Worm (Caenorhabditis elegans): Measurements from ENCODE around the gene sri-4.

sri-4 gene

DNA sequence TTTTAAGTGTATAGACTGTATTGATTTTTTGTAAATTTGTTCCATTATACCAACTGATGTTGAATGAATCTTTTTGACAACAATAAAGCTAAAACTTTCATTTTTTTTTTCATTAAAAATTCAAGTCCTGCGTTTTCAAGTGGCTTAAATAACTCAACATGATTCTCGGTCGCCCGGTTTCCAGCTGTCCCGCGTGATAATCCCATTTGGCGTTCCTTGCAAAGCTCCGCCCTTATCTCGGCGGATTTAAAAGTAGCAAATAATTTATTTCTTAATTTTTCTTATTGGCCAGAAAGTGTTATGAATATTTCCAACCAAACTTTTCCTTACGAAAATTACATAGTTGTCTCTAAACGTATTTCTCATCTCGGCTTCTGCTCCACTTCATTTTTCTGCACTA is 8.0 kb downstream of the sri-4 start, which contains the start of gene str-20:
str-20 (plus strand) TSS at position 301 of the 400 bp plus-strand sequence.
- no peak for TF ChIP-seq elt-4 (tag; optimal IDR thresholded peaks at IDR 0.05)
- TF ChIP-seq hlh-8 (tag; optimal IDR thresholded peaks at IDR 0.05): no peak
- no peak for TF ChIP-seq F13H6.1 (tag; optimal IDR thresholded peaks at IDR 0.05)
- no peak for TF ChIP-seq ceh-45 (GFP tag; IDR thresholded peaks at IDR 0.05)
- no peak for TF ChIP-seq nhr-232 (tag; optimal IDR thresholded peaks at IDR 0.05)
- no peak for TF ChIP-seq ztf-16 (tag; optimal IDR thresholded peaks at IDR 0.05)
- TF ChIP-seq hlh-30 (tag; optimal IDR thresholded peaks at IDR 0.05; ENCODE audit: insufficient read depth): no peak
- TF ChIP-seq Y22D7AL.16 (tag; optimal IDR thresholded peaks at IDR 0.05): no peak
- TF ChIP-seq ama-1 (optimal IDR thresholded peaks at IDR 0.05): no peak
- no peak for TF ChIP-seq lin-11 (tag; optimal IDR thresholded peaks at IDR 0.05)
- no peak for TF ChIP-seq pat-9 (tag; optimal IDR thresholded peaks at IDR 0.05)
- no peak for TF ChIP-seq ceh-48 (tag; optimal IDR thresholded peaks at IDR 0.05)
- no peak for TF ChIP-seq ceh-30 (tag; optimal IDR thresholded peaks at IDR 0.05)
- no peak for TF ChIP-seq lim-6 (tag; optimal IDR thresholded peaks at IDR 0.05)
- no peak for TF ChIP-seq sox-2 (GFP tag; IDR thresholded peaks at IDR 0.05)
- no peak for TF ChIP-seq dve-1 (tag; optimal IDR thresholded peaks at IDR 0.05)
- no peak for TF ChIP-seq pros-1 (tag; optimal IDR thresholded peaks at IDR 0.05)
- TF ChIP-seq ceh-6 (GFP tag; optimal IDR thresholded peaks at IDR 0.05): no peak

DNA sequence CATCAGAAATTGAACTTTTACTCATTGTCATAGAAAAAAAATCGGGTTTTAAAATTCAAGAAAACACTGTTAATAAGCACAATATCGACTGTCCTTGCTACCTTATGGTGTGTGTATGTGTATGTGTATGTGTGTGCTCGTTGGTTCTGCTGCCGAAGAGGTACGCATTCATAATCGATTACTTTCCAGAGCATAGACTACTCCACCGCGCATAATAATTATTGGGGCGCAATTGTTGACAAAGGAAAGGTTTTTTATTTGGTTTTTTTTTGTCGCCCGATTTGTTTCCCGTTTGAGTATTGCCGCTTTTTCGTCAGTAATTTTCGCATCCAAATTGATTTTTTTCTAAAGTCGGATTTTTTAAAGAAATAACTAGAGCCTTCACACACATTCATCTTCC is 13.1 kb downstream of the sri-4 start, which contains the start of gene C05E4.15:
C05E4.15 (minus strand) TSS at position 101 of the 400 bp plus-strand sequence.
- TF ChIP-seq dmd-4 (tag; optimal IDR thresholded peaks at IDR 0.05; ENCODE audit: borderline replicate concordance) (no peak), unc-86 (tag; optimal IDR thresholded peaks at IDR 0.05) (no peak), C38D4.7 (GFP tag; optimal IDR thresholded peaks at IDR 0.05) (no peak), gmeb-2 (tag; optimal IDR thresholded peaks at IDR 0.05) (no peak), pqm-1 (tag; optimal IDR thresholded peaks at IDR 0.05) (no peak), C08G9.2 (tag; optimal IDR thresholded peaks at IDR 0.05) (no peak), ceh-22 (tag; optimal IDR thresholded peaks at IDR 0.05) (no peak), ceh-6 (GFP tag; optimal IDR thresholded peaks at IDR 0.05) (no peak), madf-2 (tag; optimal IDR thresholded peaks at IDR 0.05) (no peak)

DNA sequence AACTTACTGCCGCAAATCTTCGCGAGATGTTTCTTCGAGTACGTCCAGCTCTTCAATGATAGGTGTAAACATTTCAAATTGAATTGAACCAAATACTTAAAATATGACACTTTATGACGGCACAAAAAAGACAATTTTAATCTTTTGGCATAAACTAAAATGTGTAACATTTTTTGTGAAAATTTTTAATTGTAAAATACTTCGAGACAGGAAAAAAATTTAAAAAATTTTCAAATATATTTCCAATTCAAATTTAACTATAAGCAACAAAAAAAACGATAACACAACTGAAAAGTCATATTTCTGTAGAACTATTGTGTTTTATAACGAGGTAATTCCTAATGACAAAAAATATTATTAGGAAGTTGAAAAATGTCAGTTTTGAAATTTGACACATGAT is 13.7 kb downstream of the sri-4 start, which contains the start of gene C05E4.12:
C05E4.12 (minus strand) TSS at position 101 of the 400 bp plus-strand sequence.
- TF ChIP-seq hlh-8 (tag; optimal IDR thresholded peaks at IDR 0.05) (no peak), lim-6 (tag; optimal IDR thresholded peaks at IDR 0.05) (no peak), npax-4 (tag; optimal IDR thresholded peaks at IDR 0.05) (no peak), pha-2 (tag; optimal IDR thresholded peaks at IDR 0.05) (no peak), nfya-1 (tag; optimal IDR thresholded peaks at IDR 0.05) (no peak), unc-86 (tag; optimal IDR thresholded peaks at IDR 0.05) (no peak), ztf-16 (tag; optimal IDR thresholded peaks at IDR 0.05) (no peak), unc-3 (GFP tag; conservative IDR thresholded peaks at IDR 0.05) (no peak), unc-3 (tag; optimal IDR thresholded peaks at IDR 0.05) (no peak), rnt-1 (tag; optimal IDR thresholded peaks at IDR 0.05) (no peak), fkh-6 (tag; optimal IDR thresholded peaks at IDR 0.05) (no peak), pat-9 (tag; optimal IDR thresholded peaks at IDR 0.05) (no peak), mec-3 (tag; optimal IDR thresholded peaks at IDR 0.05; ENCODE audit: borderline replicate concordance) (no peak), ceh-14 (tag; optimal IDR thresholded peaks at IDR 0.05) (no peak)

DNA sequence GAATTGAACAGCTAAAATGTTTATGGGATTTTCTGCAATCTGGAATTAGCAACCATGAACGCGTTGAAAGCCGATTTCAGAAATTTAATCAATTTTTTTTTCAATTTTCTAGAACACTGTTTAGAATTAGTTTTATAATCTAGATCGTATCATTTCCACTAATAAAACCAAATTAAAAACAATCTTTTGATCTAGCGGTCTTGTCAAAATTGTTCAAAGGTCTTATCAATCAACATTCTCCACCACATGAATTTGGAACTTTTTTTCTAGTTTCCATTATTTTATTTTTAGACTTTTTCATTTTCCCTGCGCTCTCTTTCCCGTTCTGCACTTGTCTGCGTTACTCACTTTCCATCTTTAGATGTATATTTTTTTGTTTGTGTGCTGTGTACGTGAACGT is 14.2 kb downstream of the sri-4 start, which contains the start of gene srp-2:
srp-2 (plus strand) TSS at position 301 of the 400 bp plus-strand sequence.
- TF ChIP-seq hlh-6 (tag; optimal IDR thresholded peaks at IDR 0.05) (no peak), T23F11.4 (GFP tag; optimal IDR thresholded peaks at IDR 0.05) (no peak), lin-11 (tag; optimal IDR thresholded peaks at IDR 0.05) (no peak), rnt-1 (tag; optimal IDR thresholded peaks at IDR 0.05) (no peak), syd-9 (tag; optimal IDR thresholded peaks at IDR 0.05) (no peak), ceh-19 (GFP tag; optimal IDR thresholded peaks at IDR 0.05) (no peak), hlh-8 (tag; optimal IDR thresholded peaks at IDR 0.05) (no peak)
